Fruit fly (Drosophila melanogaster): ENCODE results near the gene CG5078.

- TF ChIP-seq CTCF (GFP tag; optimal IDR thresholded peaks at IDR 0.05) (peak; percentile 42), ro (GFP tag; IDR thresholded peaks at IDR 0.05) (no peak)
These were observed 8.5 kb upstream of the CG5078 start, which contains the start of gene CG32425 for dm6 chr3L:20497124-20497996.
